Fruit fly (Drosophila melanogaster) whole organism, embryonic: ENCODE data around the gene Gk2.

Experiments
- Abd-B ChIP-seq: fragments of 200-800 bp; sonication (Bioruptor generic); optimal IDR thresholded peaks from 2 replicates; lab custom pipeline; 2018; ENCODE audit warnings: missing biosample characterization, mild to moderate bottlenecking, missing genetic modification characterization, moderate library complexity
- CG11696 ChIP-seq: fragments of 200-800 bp; sonication (Bioruptor generic); IDR thresholded peaks from 2 replicates; pipeline ENCODE4 v1.3.6; 2022; ENCODE audit warnings: missing biosample characterization, missing genetic modification characterization
- CG12391 ChIP-seq: fragments of 200-800 bp; sonication (Bioruptor generic); optimal IDR thresholded peaks from 3 replicates; lab custom pipeline; 2018; ENCODE audit warnings: missing biosample characterization, mild to moderate bottlenecking, missing genetic modification characterization, moderate library complexity
- CG13775 ChIP-seq: fragments of 200-800 bp; sonication (Bioruptor generic); optimal IDR thresholded peaks from 3 replicates; lab custom pipeline; 2017; ENCODE audit warnings: missing biosample characterization, mild to moderate bottlenecking, missing genetic modification characterization
- CG15479 ChIP-seq: fragments of 200-800 bp; sonication (Bioruptor generic); optimal IDR thresholded peaks from 3 replicates; lab custom pipeline; 2019; ENCODE audit warnings: missing biosample characterization, mild to moderate bottlenecking, missing genetic modification characterization, moderate library complexity
- CG15514 ChIP-seq: fragments of 200-800 bp; sonication (Bioruptor generic); optimal IDR thresholded peaks from 3 replicates; lab custom pipeline; 2017; ENCODE audit warnings: missing biosample characterization, missing genetic modification characterization, mild to moderate bottlenecking, moderate library complexity, missing genetic modification reagents
- CG16815 ChIP-seq: fragments of 200-800 bp; sonication (Bioruptor generic); optimal IDR thresholded peaks from 3 replicates; lab custom pipeline; 2017; ENCODE audit warnings: missing biosample characterization, mild to moderate bottlenecking, missing genetic modification characterization
- CG18262 ChIP-seq: fragments of 200-800 bp; optimal IDR thresholded peaks from 3 replicates; lab custom pipeline; 2019; ENCODE audit warnings: missing biosample characterization, mild to moderate bottlenecking, missing genetic modification characterization, moderate library complexity
- CG30431 ChIP-seq: fragments of 200-800 bp; sonication (Bioruptor generic); optimal IDR thresholded peaks from 2 replicates; lab custom pipeline; 2017; ENCODE audit warnings: missing biosample characterization, missing genetic modification characterization
- CG3407 ChIP-seq: fragments of 200-800 bp; sonication (Bioruptor generic); optimal IDR thresholded peaks from 2 replicates; lab custom pipeline; 2018; ENCODE audit warnings: missing biosample characterization, mild to moderate bottlenecking, missing genetic modification characterization
- CG3726 ChIP-seq: fragments of 200-800 bp; sonication (Bioruptor generic); IDR thresholded peaks from 3 replicates; pipeline ENCODE4, ENCODE4 v1.3.6; 2022; ENCODE audit warnings: missing biosample characterization, missing genetic modification characterization
- CG4282 ChIP-seq: fragments of 200-800 bp; sonication (Bioruptor generic); optimal IDR thresholded peaks from 2 replicates; lab custom pipeline; 2016; ENCODE audit warnings: missing biosample characterization, missing genetic modification characterization
- CG4617 ChIP-seq: fragments of 200-800 bp; sonication (Bioruptor generic); optimal IDR thresholded peaks from 3 replicates; lab custom pipeline; 2016; ENCODE audit warnings: missing biosample characterization, missing genetic modification characterization, borderline replicate concordance
- CG6272 ChIP-seq: fragments of 200-800 bp; sonication (Bioruptor generic); IDR thresholded peaks from 2 replicates; pipeline ENCODE4 v1.3.6; 2022; ENCODE audit warnings: missing biosample characterization, missing genetic modification characterization
- CG6654 ChIP-seq: fragments of 200-800 bp; sonication (Bioruptor generic); optimal IDR thresholded peaks from 2 replicates; lab custom pipeline; 2017; ENCODE audit warnings: missing biosample characterization, mild to moderate bottlenecking, missing genetic modification characterization
- CG7839 ChIP-seq: fragments of 200-800 bp; sonication (Bioruptor generic); optimal IDR thresholded peaks from 3 replicates; lab custom pipeline; 2018; ENCODE audit warnings: missing biosample characterization, mild to moderate bottlenecking, missing genetic modification characterization, moderate library complexity
- CG9215 ChIP-seq: fragments of 200-800 bp; sonication (Bioruptor generic); IDR thresholded peaks from 2 replicates; pipeline ENCODE4 v1.3.6; 2022; ENCODE audit warnings: missing biosample characterization, missing genetic modification characterization
- Camta ChIP-seq: fragments of 200-800 bp; sonication (Bioruptor generic); optimal IDR thresholded peaks from 2 replicates; lab custom pipeline; 2016; ENCODE audit warnings: missing biosample characterization, missing genetic modification characterization
- CkIIα-i1 ChIP-seq: fragments of 200-800 bp; sonication (Bioruptor generic); IDR thresholded peaks from 2 replicates; pipeline ENCODE4 v1.3.6; 2022; ENCODE audit warnings: missing biosample characterization, missing genetic modification characterization
- Dbx ChIP-seq: fragments of 200-800 bp; sonication (Bioruptor generic); IDR thresholded peaks from 3 replicates; pipeline ENCODE4 v1.3.6; 2022; ENCODE audit warnings: missing biosample characterization, missing genetic modification characterization
- Dll ChIP-seq: fragments of 200-800 bp; sonication (Bioruptor generic); IDR thresholded peaks from 4 replicates; pipeline ENCODE4 v1.3.6; 2022; ENCODE audit warnings: missing biosample characterization, missing genetic modification characterization; ENCODE audit not compliant: partially characterized antibody
- Doc2 ChIP-seq: fragments of 200-800 bp; sonication (Bioruptor generic); IDR thresholded peaks from 2 replicates; pipeline ENCODE4 v1.3.6; 2022; ENCODE audit warnings: missing biosample characterization, missing genetic modification characterization
- Fer1 ChIP-seq: fragments of 200-800 bp; sonication (Bioruptor generic); optimal IDR thresholded peaks from 2 replicates; lab custom pipeline; 2017; ENCODE audit warnings: missing biosample characterization, mild to moderate bottlenecking, missing genetic modification characterization
- Gug ChIP-seq: fragments of 200-800 bp; sonication (Bioruptor generic); IDR thresholded peaks from 4 replicates; pipeline ENCODE4 v1.3.6; 2022; ENCODE audit warnings: missing biosample characterization, missing genetic modification characterization
- HLH4C ChIP-seq: fragments of 200-800 bp; sonication (Bioruptor generic); IDR thresholded peaks from 3 replicates; pipeline ENCODE4 v1.3.6; 2022; ENCODE audit warnings: missing biosample characterization, missing genetic modification characterization; ENCODE audit not compliant: partially characterized antibody
- Pdp1 ChIP-seq, 2 experiments: fragments of 200-800 bp; sonication (Bioruptor generic); optimal IDR thresholded peaks; 3 replicates each; lab custom pipeline; 2016; ENCODE audit warnings: missing biosample characterization in 2 of 2, missing genetic modification characterization in 2 of 2, mild to moderate bottlenecking in 1 of 2, moderate library complexity in 1 of 2
- Side ChIP-seq: fragments of 200-800 bp; sonication (Bioruptor generic); optimal IDR thresholded peaks from 2 replicates; lab custom pipeline; 2016; ENCODE audit warnings: missing biosample characterization, missing genetic modification characterization
- Sin3A ChIP-seq: fragments of >200 bp; optimal IDR thresholded peaks from 2 replicates; lab custom pipeline; 2018
- Trl ChIP-seq, 3 experiments: fragments of >200 bp in 2 of 3; fragments of 200-800 bp in 1 of 3; sonication (Bioruptor generic) in 1 of 3; optimal IDR thresholded peaks; 2 replicates in 1 of 3; 3 replicates in 2 of 3; lab custom pipeline; 2016 to 2017; ENCODE audit warnings: missing biosample characterization in 1 of 3, missing genetic modification characterization in 1 of 3
- Vsx1 ChIP-seq: fragments of 200-800 bp; sonication (Bioruptor generic); optimal IDR thresholded peaks from 2 replicates; lab custom pipeline; 2017; ENCODE audit warnings: missing biosample characterization, mild to moderate bottlenecking, missing genetic modification characterization, missing genetic modification reagents
- ash1 ChIP-seq: fragments of 200-800 bp; sonication (Bioruptor generic); optimal IDR thresholded peaks from 2 replicates; lab custom pipeline; 2018; ENCODE audit warnings: missing biosample characterization, mild to moderate bottlenecking, missing genetic modification characterization
- ato ChIP-seq: fragments of 200-800 bp; sonication (Bioruptor generic); IDR thresholded peaks from 2 replicates; pipeline ENCODE4 v1.3.6; 2022; ENCODE audit warnings: missing biosample characterization, missing genetic modification characterization; ENCODE audit not compliant: partially characterized antibody
- ci ChIP-seq: fragments of 200-800 bp; sonication (Bioruptor generic); IDR thresholded peaks from 3 replicates; pipeline ENCODE4 v1.3.6; 2022; ENCODE audit warnings: missing biosample characterization, missing genetic modification characterization
- fd64A ChIP-seq: fragments of 200-800 bp; sonication (Bioruptor generic); optimal IDR thresholded peaks from 3 replicates; lab custom pipeline; 2018; ENCODE audit warnings: missing biosample characterization, mild to moderate bottlenecking, missing genetic modification characterization
- gro ChIP-seq: fragments of 200-800 bp; sonication (Bioruptor generic); optimal IDR thresholded peaks from 2 replicates; lab custom pipeline; 2016; ENCODE audit warnings: missing biosample characterization, missing genetic modification characterization
- gsb ChIP-seq: fragments of 200-800 bp; sonication (Bioruptor generic); IDR thresholded peaks from 2 replicates; pipeline ENCODE4 v1.3.6; 2022; ENCODE audit warnings: missing biosample characterization, missing genetic modification characterization
- jumu ChIP-seq: fragments of 200-800 bp; sonication (Bioruptor generic); optimal IDR thresholded peaks from 3 replicates; lab custom pipeline; 2016; ENCODE audit warnings: missing biosample characterization, missing genetic modification characterization
- kah ChIP-seq: fragments of 200-800 bp; sonication (Bioruptor generic); optimal IDR thresholded peaks from 2 replicates; lab custom pipeline; 2018; ENCODE audit warnings: missing biosample characterization, mild to moderate bottlenecking, missing genetic modification characterization
- kay ChIP-seq: fragments of 200-800 bp; sonication (Bioruptor generic); optimal IDR thresholded peaks from 2 replicates; lab custom pipeline; 2016; ENCODE audit warnings: missing biosample characterization, missing genetic modification characterization
- mirr ChIP-seq: fragments of 200-800 bp; sonication (Bioruptor generic); optimal IDR thresholded peaks from 3 replicates; lab custom pipeline; 2018; ENCODE audit warnings: missing biosample characterization, mild to moderate bottlenecking, missing genetic modification characterization
- nerfin-1 ChIP-seq: fragments of 200-800 bp; sonication (Bioruptor generic); optimal IDR thresholded peaks from 3 replicates; lab custom pipeline; 2019; ENCODE audit warnings: missing biosample characterization, mild to moderate bottlenecking, missing genetic modification characterization, moderate library complexity
- sd ChIP-seq: fragments of 200-800 bp; sonication (Bioruptor generic); optimal IDR thresholded peaks from 3 replicates; lab custom pipeline; 2018; ENCODE audit warnings: missing biosample characterization, mild to moderate bottlenecking, missing genetic modification characterization, moderate library complexity
- shn ChIP-seq: fragments of 200-800 bp; sonication (Bioruptor generic); optimal IDR thresholded peaks from 3 replicates; lab custom pipeline; 2016; ENCODE audit warnings: missing biosample characterization, missing genetic modification characterization
- slp2 ChIP-seq: fragments of 200-800 bp; sonication (Bioruptor generic); optimal IDR thresholded peaks from 2 replicates; lab custom pipeline; 2016; ENCODE audit warnings: missing biosample characterization, missing genetic modification characterization
- trem ChIP-seq: fragments of 200-800 bp; optimal IDR thresholded peaks from 3 replicates; lab custom pipeline; 2019; ENCODE audit warnings: missing biosample characterization, mild to moderate bottlenecking, missing genetic modification characterization, moderate library complexity
- usp ChIP-seq: fragments of >200 bp; optimal IDR thresholded peaks from 2 replicates; lab custom pipeline; 2017; ENCODE audit warnings: missing biosample characterization, missing genetic modification characterization
- vfl ChIP-seq: fragments of 200-800 bp; sonication (Bioruptor generic); optimal IDR thresholded peaks from 2 replicates; lab custom pipeline; 2016; ENCODE audit warnings: missing biosample characterization, missing genetic modification characterization
- z ChIP-seq: fragments of 200-800 bp; sonication (Bioruptor generic); IDR thresholded peaks from 3 replicates; pipeline ENCODE4 v1.3.6; 2022; ENCODE audit warnings: missing biosample characterization, missing genetic modification characterization

Gene Gk2

DNA sequence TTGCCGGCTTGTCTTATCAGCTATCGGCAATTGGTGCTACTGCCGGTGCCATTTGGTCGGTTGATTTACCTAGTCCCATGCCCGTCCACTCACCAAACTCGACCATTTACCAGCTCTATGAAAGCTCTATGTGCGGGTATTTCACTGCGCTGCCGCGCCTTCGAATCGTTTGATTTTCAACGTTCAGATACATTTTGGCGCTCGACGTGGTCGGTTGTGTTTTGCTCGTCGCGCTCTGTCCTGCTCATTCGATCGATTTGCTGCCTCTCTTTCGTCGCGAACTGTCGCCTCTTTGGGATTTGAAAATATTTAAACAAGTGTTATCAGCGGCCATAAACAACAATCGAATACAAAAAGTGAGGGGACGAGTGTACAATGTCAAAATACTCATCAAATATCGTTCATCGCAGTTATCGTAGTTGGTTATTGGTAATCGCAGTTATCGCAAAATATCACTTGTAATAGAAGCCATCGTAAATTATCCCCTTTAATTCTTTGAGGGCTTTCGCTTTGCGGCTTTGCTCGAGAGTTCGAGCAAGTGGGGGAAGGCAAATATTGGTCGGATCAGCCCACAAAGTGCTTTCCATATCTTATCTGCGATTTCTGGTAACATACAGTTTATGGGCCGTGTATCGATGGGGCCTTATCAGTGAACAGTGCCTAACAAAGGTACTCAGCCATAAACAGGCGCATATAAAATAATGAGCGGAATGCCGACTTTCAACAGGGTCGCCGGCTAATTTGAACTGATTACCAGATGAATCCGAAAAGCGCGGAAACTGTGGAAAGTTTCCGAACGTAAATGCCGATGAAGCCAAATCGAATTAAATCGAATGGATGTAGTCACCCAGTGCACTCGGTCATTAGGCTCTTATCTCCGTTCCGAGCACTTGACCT, 3.7 kb downstream of the Gk2 start (continued):
- TF ChIP-seq z (GFP tag; lab: Robert Waterston, UW): no peak
- no peak for TF ChIP-seq kay (GFP tag; lab: Kevin White, UChicago)
- TF ChIP-seq CG15479 (GFP tag; lab: Kevin White, UChicago): no peak
- TF ChIP-seq nerfin-1 (tag; lab: Kevin White, UChicago): peak; percentile 1
- no peak for TF ChIP-seq ci
- TF ChIP-seq Dll (GFP tag; lab: Robert Waterston, UW): no peak
- no peak for TF ChIP-seq usp (GFP tag; lab: Kevin White, UChicago)
- peak; percentile 15; the same call in 1 of the 3 replicates for TF ChIP-seq Dbx (GFP tag; lab: Robert Waterston, UW)
- TF ChIP-seq gro (GFP tag; lab: Kevin White, UChicago): peak; percentile 18
- TF ChIP-seq CG18262: no peak
- peak in 1 of 2 experiments; percentile 38 for TF ChIP-seq Trl (optimal IDR thresholded peaks at IDR 0.05; lab: Kevin White, UChicago)
- TF ChIP-seq Trl (GFP tag; optimal IDR thresholded peaks at IDR 0.05; lab: Kevin White, UChicago): no peak
- no peak for TF ChIP-seq CG4282 (GFP tag; lab: Kevin White, UChicago)
- TF ChIP-seq trem (tag; lab: Kevin White, UChicago): no peak
- no peak for TF ChIP-seq ato (GFP tag; lab: Robert Waterston, UW)
- TF ChIP-seq CG30431 (GFP tag; lab: Kevin White, UChicago): no peak
- no peak for TF ChIP-seq gsb (GFP tag; lab: Robert Waterston, UW)
- no peak for TF ChIP-seq CG9215
- TF ChIP-seq CG13775 (GFP tag; lab: Kevin White, UChicago): no peak
- TF ChIP-seq CG12391 (tag; lab: Kevin White, UChicago): no peak
- no peak for TF ChIP-seq CG4617 (GFP tag; lab: Kevin White, UChicago)
- TF ChIP-seq Abd-B: no peak
- TF ChIP-seq CG11696: no peak
- TF ChIP-seq CG6272 (GFP tag; lab: Robert Waterston, UW): no peak
- TF ChIP-seq CG16815: no peak
- TF ChIP-seq mirr: peak; percentile 97
- no peak for TF ChIP-seq ash1 (GFP tag; lab: Kevin White, UChicago)
- no peak for TF ChIP-seq vfl (GFP tag; lab: Kevin White, UChicago)
- no peak for TF ChIP-seq Pdp1 (GFP tag; optimal IDR thresholded peaks at IDR 0.05; lab: Kevin White, UChicago)
- no peak for TF ChIP-seq jumu (GFP tag; lab: Kevin White, UChicago)
- TF ChIP-seq CG3726 (GFP tag; lab: Robert Waterston, UW): no peak
- TF ChIP-seq Sin3A (lab: Kevin White, UChicago): no peak
- TF ChIP-seq Fer1 (GFP tag; lab: Kevin White, UChicago): no peak
- TF ChIP-seq fd64A (GFP tag; lab: Kevin White, UChicago): peak; percentile 14
- TF ChIP-seq Doc2 (GFP tag; lab: Robert Waterston, UW): no peak
- TF ChIP-seq sd: peak; percentile 30
- TF ChIP-seq shn (GFP tag; lab: Kevin White, UChicago): no peak
- no peak for TF ChIP-seq Side (GFP tag; lab: Kevin White, UChicago)
- TF ChIP-seq Camta (GFP tag; lab: Kevin White, UChicago): no peak
- no peak for TF ChIP-seq Gug (GFP tag; lab: Robert Waterston, UW)
- TF ChIP-seq CkIIα-i1 (GFP tag; lab: Robert Waterston, UW): no peak
- no peak for TF ChIP-seq CG6654 (GFP tag; lab: Kevin White, UChicago)
- peak; percentile 12 for TF ChIP-seq CG15514 (GFP tag; lab: Kevin White, UChicago)
- no peak for TF ChIP-seq kah (GFP tag; lab: Kevin White, UChicago)
- TF ChIP-seq CG7839 (tag; lab: Kevin White, UChicago): no peak
- peak; percentile 77 for TF ChIP-seq Vsx1
- peak; percentile 50; the same call in 1 of the 3 replicates for TF ChIP-seq HLH4C
- no peak for TF ChIP-seq slp2 (GFP tag; lab: Kevin White, UChicago)
- TF ChIP-seq CG3407 (GFP tag; lab: Kevin White, UChicago): no peak
